Fruit fly (Drosophila melanogaster) whole organism, embryonic: ENCODE measurements around the gene CG43120.

ENCODE experiments used
- Ada2b ChIP-seq: fragments of 200-800 bp; sonication (Bioruptor generic); IDR thresholded peaks from 2 replicates; pipeline ENCODE4 v1.3.6; 2022; ENCODE audit warnings: missing biosample characterization, missing genetic modification characterization
- BtbVII ChIP-seq: fragments of 200-800 bp; sonication (Bioruptor generic); optimal IDR thresholded peaks from 3 replicates; lab custom pipeline; 2017; ENCODE audit warnings: missing biosample characterization, mild to moderate bottlenecking, missing genetic modification characterization
- CG1024 ChIP-seq: fragments of 200-800 bp; sonication (Bioruptor generic); IDR thresholded peaks from 2 replicates; pipeline ENCODE4 v1.3.6; 2022; ENCODE audit warnings: missing biosample characterization, missing genetic modification characterization
- CG10267 ChIP-seq: fragments of 200-800 bp; sonication (Bioruptor generic); optimal IDR thresholded peaks from 2 replicates; lab custom pipeline; 2018; ENCODE audit warnings: missing biosample characterization, mild to moderate bottlenecking, missing genetic modification characterization, moderate library complexity
- CG10654 ChIP-seq: fragments of 200-800 bp; sonication (Bioruptor generic); optimal IDR thresholded peaks from 2 replicates; lab custom pipeline; 2016; ENCODE audit warnings: missing biosample characterization, missing genetic modification characterization
- CG10959 ChIP-seq: fragments of 200-800 bp; sonication (Bioruptor generic); IDR thresholded peaks from 2 replicates; pipeline ENCODE4 v1.3.6; 2022; ENCODE audit warnings: missing biosample characterization, missing genetic modification characterization
- CG11696 ChIP-seq: fragments of 200-800 bp; sonication (Bioruptor generic); IDR thresholded peaks from 2 replicates; pipeline ENCODE4 v1.3.6; 2022; ENCODE audit warnings: missing biosample characterization, missing genetic modification characterization
- CG12155 ChIP-seq: fragments of 200-800 bp; sonication (Bioruptor generic); optimal IDR thresholded peaks from 3 replicates; lab custom pipeline; 2016; ENCODE audit warnings: missing biosample characterization, missing genetic modification characterization
- CG12744 ChIP-seq: fragments of 200-800 bp; sonication (Bioruptor generic); optimal IDR thresholded peaks from 2 replicates; lab custom pipeline; 2016; ENCODE audit warnings: missing biosample characterization, missing genetic modification characterization
- CG14014 ChIP-seq: fragments of 200-800 bp; sonication (Bioruptor generic); IDR thresholded peaks from 2 replicates; pipeline ENCODE4 v1.3.6; 2022; ENCODE audit warnings: missing biosample characterization, missing genetic modification characterization
- CG14667 ChIP-seq: fragments of 200-800 bp; sonication (Bioruptor generic); IDR thresholded peaks from 2 replicates; pipeline ENCODE4 v1.3.6; 2022; ENCODE audit warnings: missing biosample characterization, missing genetic modification characterization
- CG14965 ChIP-seq: fragments of 200-800 bp; sonication (Bioruptor generic); optimal IDR thresholded peaks from 2 replicates; lab custom pipeline; 2016; ENCODE audit warnings: missing biosample characterization, missing genetic modification characterization, borderline replicate concordance
- CG15514 ChIP-seq: fragments of 200-800 bp; sonication (Bioruptor generic); optimal IDR thresholded peaks from 3 replicates; lab custom pipeline; 2017; ENCODE audit warnings: missing biosample characterization, missing genetic modification characterization, mild to moderate bottlenecking, moderate library complexity, missing genetic modification reagents
- CG1603 ChIP-seq: fragments of 200-800 bp; sonication (Bioruptor generic); optimal IDR thresholded peaks from 2 replicates; lab custom pipeline; 2019; ENCODE audit warnings: missing biosample characterization, mild to moderate bottlenecking, missing genetic modification characterization, moderate library complexity
- CG2712 ChIP-seq: fragments of 200-800 bp; optimal IDR thresholded peaks from 3 replicates; lab custom pipeline; 2019; ENCODE audit warnings: missing biosample characterization, mild to moderate bottlenecking, missing genetic modification characterization, moderate library complexity
- CG3726 ChIP-seq: fragments of 200-800 bp; sonication (Bioruptor generic); IDR thresholded peaks from 3 replicates; pipeline ENCODE4, ENCODE4 v1.3.6; 2022; ENCODE audit warnings: missing biosample characterization, missing genetic modification characterization
- CG5180 ChIP-seq: fragments of 200-800 bp; sonication (Bioruptor generic); optimal IDR thresholded peaks from 3 replicates; lab custom pipeline; 2017; ENCODE audit warnings: missing biosample characterization, missing genetic modification characterization, mild to moderate bottlenecking, moderate library complexity, missing genetic modification reagents
- CG6175 ChIP-seq: fragments of 200-800 bp; sonication (Bioruptor generic); IDR thresholded peaks from 3 replicates; pipeline ENCODE4 v1.3.6; 2022; ENCODE audit warnings: missing biosample characterization, missing genetic modification characterization
- CG7372 ChIP-seq: fragments of 200-800 bp; sonication (Bioruptor generic); IDR thresholded peaks from 2 replicates; pipeline ENCODE4 v1.3.6; 2022; ENCODE audit warnings: missing biosample characterization, missing genetic modification characterization
- CG8359 ChIP-seq: fragments of 200-800 bp; sonication (Bioruptor generic); optimal IDR thresholded peaks from 2 replicates; lab custom pipeline; 2017; ENCODE audit warnings: missing biosample characterization, mild to moderate bottlenecking, missing genetic modification characterization, borderline replicate concordance
- CG8478 ChIP-seq: fragments of >200 bp; optimal IDR thresholded peaks from 2 replicates; lab custom pipeline; 2018
- Fer1 ChIP-seq: fragments of 200-800 bp; sonication (Bioruptor generic); optimal IDR thresholded peaks from 2 replicates; lab custom pipeline; 2017; ENCODE audit warnings: missing biosample characterization, mild to moderate bottlenecking, missing genetic modification characterization
- Gug ChIP-seq: fragments of 200-800 bp; sonication (Bioruptor generic); IDR thresholded peaks from 4 replicates; pipeline ENCODE4 v1.3.6; 2022; ENCODE audit warnings: missing biosample characterization, missing genetic modification characterization
- Hmr ChIP-seq: fragments of 200-800 bp; sonication (Bioruptor generic); optimal IDR thresholded peaks from 3 replicates; lab custom pipeline; 2017; ENCODE audit warnings: mild to moderate bottlenecking, missing biosample characterization, missing genetic modification reagents, missing genetic modification characterization
- Hr39 ChIP-seq: fragments of >200 bp; optimal IDR thresholded peaks from 2 replicates; lab custom pipeline; 2017
- MESR4 ChIP-seq: fragments of 200-800 bp; sonication (Bioruptor generic); optimal IDR thresholded peaks from 2 replicates; lab custom pipeline; 2018; ENCODE audit warnings: missing biosample characterization, mild to moderate bottlenecking, missing genetic modification characterization, moderate library complexity
- Mad ChIP-seq: fragments of 200-800 bp; sonication (Bioruptor generic); optimal IDR thresholded peaks from 2 replicates; lab custom pipeline; 2016; ENCODE audit warnings: missing biosample characterization, missing genetic modification characterization
- PHDP ChIP-seq: fragments of 200-800 bp; sonication (Bioruptor generic); optimal IDR thresholded peaks from 3 replicates; lab custom pipeline; 2018; ENCODE audit warnings: missing biosample characterization, mild to moderate bottlenecking, missing genetic modification characterization, moderate library complexity
- Sox102F ChIP-seq: fragments of 200-800 bp; sonication (Bioruptor generic); optimal IDR thresholded peaks from 2 replicates; lab custom pipeline; 2018; ENCODE audit warnings: missing biosample characterization, mild to moderate bottlenecking, missing genetic modification characterization, moderate library complexity
- Xbp1 ChIP-seq: fragments of 200-800 bp; sonication (Bioruptor generic); optimal IDR thresholded peaks from 3 replicates; lab custom pipeline; 2016; ENCODE audit warnings: missing biosample characterization, mild to moderate bottlenecking, missing genetic modification characterization
- ap ChIP-seq: fragments of 200-800 bp; sonication (Bioruptor generic); IDR thresholded peaks from 2 replicates; pipeline ENCODE4 v1.3.6; 2022; ENCODE audit warnings: missing biosample characterization, missing genetic modification characterization
- chif ChIP-seq, 2 experiments: fragments of 200-800 bp; sonication (Bioruptor generic); optimal IDR thresholded peaks; 3 replicates each; lab custom pipeline; 2016; ENCODE audit warnings: missing biosample characterization in 2 of 2, missing genetic modification characterization in 2 of 2
- ci ChIP-seq: fragments of 200-800 bp; sonication (Bioruptor generic); IDR thresholded peaks from 3 replicates; pipeline ENCODE4 v1.3.6; 2022; ENCODE audit warnings: missing biosample characterization, missing genetic modification characterization
- en ChIP-seq: fragments of 200-800 bp; sonication (Bioruptor generic); optimal IDR thresholded peaks from 2 replicates; lab custom pipeline; 2016; ENCODE audit warnings: missing biosample characterization, missing genetic modification characterization
- eve ChIP-seq, 2 experiments: fragments of >200 bp; optimal IDR thresholded peaks; 2 replicates each; lab custom pipeline; 2017; ENCODE audit warnings: missing biosample characterization in 2 of 2, missing genetic modification characterization in 2 of 2
- hkb ChIP-seq, 2 experiments: fragments of 200-800 bp in 1 of 2; fragments of >200 bp in 1 of 2; sonication (Bioruptor generic) in 1 of 2; IDR thresholded peaks in 1 of 2; optimal IDR thresholded peaks in 1 of 2; 2 replicates each; pipeline versions ENCODE4 v1.3.6 to Lab custom; 2017 to 2022; ENCODE audit warnings: missing biosample characterization in 1 of 2, missing genetic modification characterization in 1 of 2
- mld ChIP-seq: fragments of 200-800 bp; sonication (Bioruptor generic); IDR thresholded peaks from 3 replicates; pipeline ENCODE4 v1.3.6; 2022; ENCODE audit warnings: missing biosample characterization, missing genetic modification characterization; ENCODE audit not compliant: partially characterized antibody
- nom ChIP-seq: fragments of 200-800 bp; sonication (Bioruptor generic); optimal IDR thresholded peaks from 2 replicates; lab custom pipeline; 2017; ENCODE audit warnings: missing biosample characterization, missing genetic modification characterization, mild to moderate bottlenecking, moderate library complexity, missing genetic modification reagents
- org-1 ChIP-seq: fragments of 200-800 bp; sonication (Bioruptor generic); optimal IDR thresholded peaks from 2 replicates; lab custom pipeline; 2017; ENCODE audit warnings: missing biosample characterization, missing genetic modification characterization
- pfk ChIP-seq: fragments of 200-800 bp; sonication (Bioruptor generic); optimal IDR thresholded peaks from 2 replicates; lab custom pipeline; 2018; ENCODE audit warnings: missing biosample characterization, mild to moderate bottlenecking, missing genetic modification characterization, moderate library complexity
- pho ChIP-seq: fragments of 200-800 bp; sonication (Bioruptor generic); optimal IDR thresholded peaks from 2 replicates; lab custom pipeline; 2016; ENCODE audit warnings: missing biosample characterization, missing genetic modification characterization
- pzg ChIP-seq: fragments of 200-800 bp; sonication (Bioruptor generic); optimal IDR thresholded peaks from 3 replicates; lab custom pipeline; 2018; ENCODE audit warnings: missing biosample characterization, mild to moderate bottlenecking, missing genetic modification characterization, moderate library complexity
- scrt ChIP-seq: fragments of 200-800 bp; sonication (Bioruptor generic); optimal IDR thresholded peaks from 2 replicates; lab custom pipeline; 2018; ENCODE audit warnings: missing biosample characterization, mild to moderate bottlenecking, missing genetic modification characterization, moderate library complexity
- sd ChIP-seq: fragments of 200-800 bp; sonication (Bioruptor generic); optimal IDR thresholded peaks from 3 replicates; lab custom pipeline; 2018; ENCODE audit warnings: missing biosample characterization, mild to moderate bottlenecking, missing genetic modification characterization, moderate library complexity
- sob ChIP-seq: fragments of 200-800 bp; sonication (Bioruptor generic); IDR thresholded peaks from 2 replicates; pipeline ENCODE4 v1.3.6; 2022; ENCODE audit warnings: missing biosample characterization, missing genetic modification characterization
- tll ChIP-seq, 2 experiments: fragments of 200-800 bp in 1 of 2; fragments of >200 bp in 1 of 2; sonication (Bioruptor generic) in 1 of 2; optimal IDR thresholded peaks; 2 replicates each; lab custom pipeline; 2017 to 2019; ENCODE audit warnings: missing biosample characterization in 2 of 2, missing genetic modification characterization in 2 of 2, mild to moderate bottlenecking in 1 of 2, moderate library complexity in 1 of 2
- toy ChIP-seq: fragments of 200-800 bp; sonication (Bioruptor generic); IDR thresholded peaks from 2 replicates; pipeline ENCODE4 v1.3.6; 2022; ENCODE audit warnings: missing biosample characterization, missing genetic modification characterization
- trem ChIP-seq: fragments of 200-800 bp; optimal IDR thresholded peaks from 3 replicates; lab custom pipeline; 2019; ENCODE audit warnings: missing biosample characterization, mild to moderate bottlenecking, missing genetic modification characterization, moderate library complexity

Gene CG43120

DNA sequence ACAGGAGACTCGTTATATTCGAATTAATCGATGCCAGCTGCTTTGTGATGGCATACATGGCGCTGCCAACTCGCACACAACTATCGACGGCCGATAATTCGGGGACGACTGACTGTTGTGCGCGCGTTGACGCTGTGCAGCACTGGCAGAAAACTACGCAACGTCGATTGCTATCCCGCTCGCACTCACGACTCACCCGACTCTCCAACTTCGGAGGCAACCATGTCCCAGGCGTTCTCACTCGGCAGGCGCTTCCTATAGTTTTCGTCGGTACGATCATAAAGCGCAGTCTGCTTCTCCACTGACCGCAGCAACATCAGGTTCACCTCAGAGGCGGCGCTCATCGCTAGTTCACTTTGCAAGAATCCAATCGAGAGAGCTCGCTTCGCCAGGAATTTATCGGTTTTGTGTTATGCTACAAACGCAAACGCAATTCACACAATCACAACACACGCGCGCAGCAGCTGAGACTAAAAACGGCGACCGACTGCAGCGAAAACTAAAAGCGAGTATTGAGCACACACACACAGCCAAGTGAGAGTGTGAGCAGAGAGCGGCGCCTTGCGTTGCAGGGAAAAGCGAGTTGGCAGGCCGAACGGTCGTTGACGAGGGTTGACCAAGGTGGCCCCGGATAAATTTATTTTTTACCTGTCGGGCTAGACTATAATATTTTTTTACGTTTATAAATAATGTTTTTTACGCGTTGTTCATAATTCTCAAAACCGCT is 27.9 kb downstream of the CG43120 start, which contains the start of gene stwl (continued):
- 0 out of 2 replicates have a peak, but pooled peaks have one; percentile 16 for TF ChIP-seq Ada2b (GFP tag; lab: Robert Waterston, UW)
- TF ChIP-seq Fer1 (GFP tag; lab: Kevin White, UChicago): peak; percentile 56
- TF ChIP-seq pho (GFP tag; lab: Kevin White, UChicago): no peak
- TF ChIP-seq chif (GFP tag; optimal IDR thresholded peaks at IDR 0.05; lab: Kevin White, UChicago): peak; percentile 2 to 62
- TF ChIP-seq en (GFP tag; lab: Kevin White, UChicago): peak; percentile 25
- TF ChIP-seq CG10959 (GFP tag; lab: Robert Waterston, UW): peak; percentile 46; the same call in 1 of the 2 replicates
- no peak for TF ChIP-seq tll (GFP tag; optimal IDR thresholded peaks at IDR 0.05; lab: Kevin White, UChicago)
- TF ChIP-seq eve (GFP tag; optimal IDR thresholded peaks at IDR 0.05; lab: Kevin White, UChicago): no peak
- TF ChIP-seq CG15514 (GFP tag; lab: Kevin White, UChicago): peak; percentile 61
- peak; percentile 31 for TF ChIP-seq CG8478 (lab: Kevin White, UChicago)
- TF ChIP-seq CG10654 (GFP tag; lab: Kevin White, UChicago): peak; percentile 22
- peak; percentile 11 for TF ChIP-seq CG5180 (GFP tag; lab: Kevin White, UChicago)
- TF ChIP-seq CG14667 (GFP tag; lab: Robert Waterston, UW): peak; percentile 37; the same call in 1 of the 2 replicates
- TF ChIP-seq pzg: peak; percentile 68
- TF ChIP-seq CG14014: peak; percentile 30; the same call in 1 of the 2 replicates
- peak; percentile 71 for TF ChIP-seq mld (GFP tag; lab: Robert Waterston, UW)
- TF ChIP-seq Hr39 (lab: Kevin White, UChicago): no peak
- TF ChIP-seq CG7372 (GFP tag; lab: Robert Waterston, UW): 0 out of 2 replicates have a peak, but pooled peaks have one; percentile 22
- TF ChIP-seq CG1024 (GFP tag; lab: Robert Waterston, UW): peak; percentile 67
- TF ChIP-seq trem (tag; lab: Kevin White, UChicago): peak; percentile 98
- TF ChIP-seq pfk: peak; percentile 46
- peak; percentile 8 for TF ChIP-seq CG2712 (tag; lab: Kevin White, UChicago)
- TF ChIP-seq CG14965 (GFP tag; lab: Kevin White, UChicago): no peak
- TF ChIP-seq sob (GFP tag; lab: Robert Waterston, UW): no peak
- TF ChIP-seq org-1 (GFP tag; lab: Kevin White, UChicago): no peak
- TF ChIP-seq ci (GFP tag; lab: Robert Waterston, UW): peak; percentile 62; the same call in 2 of the 3 replicates
- 0 out of 3 replicates have a peak, but pooled peaks have one; percentile 4 for TF ChIP-seq CG3726 (GFP tag; lab: Robert Waterston, UW)
- peak; percentile 65 for TF ChIP-seq Xbp1 (GFP tag; lab: Kevin White, UChicago)
- TF ChIP-seq Hmr (GFP tag; lab: Kevin White, UChicago): peak; percentile 59
- TF ChIP-seq CG11696 (GFP tag; lab: Robert Waterston, UW): no peak
- peak; percentile 16 for TF ChIP-seq Mad (GFP tag; lab: Kevin White, UChicago)
- peak; percentile 83 for TF ChIP-seq Gug
- TF ChIP-seq Sox102F (GFP tag; lab: Kevin White, UChicago): peak; percentile 21
- TF ChIP-seq scrt (GFP tag; lab: Kevin White, UChicago): peak; percentile 82
- TF ChIP-seq CG12155 (GFP tag; lab: Kevin White, UChicago): peak; percentile 94
- peak; percentile 52 for TF ChIP-seq MESR4
- TF ChIP-seq CG10267 (tag; lab: Kevin White, UChicago): peak; percentile 90
- TF ChIP-seq CG6175: peak; percentile 49; the same call in 1 of the 3 replicates
- no peak for TF ChIP-seq sd (tag; lab: Kevin White, UChicago)
- TF ChIP-seq CG12744 (GFP tag; lab: Kevin White, UChicago): no peak
- 0 out of 2 replicates have a peak, but pooled peaks have one; percentile 12 for TF ChIP-seq ap (GFP tag; lab: Robert Waterston, UW)
- no peak for TF ChIP-seq CG8359 (GFP tag; lab: Kevin White, UChicago)
- TF ChIP-seq toy (GFP tag; lab: Robert Waterston, UW): no peak
- TF ChIP-seq CG1603: peak; percentile 69
- TF ChIP-seq nom (GFP tag; lab: Kevin White, UChicago): no peak
- TF ChIP-seq hkb (optimal IDR thresholded peaks at IDR 0.05; lab: Kevin White, UChicago): no peak
- no peak for TF ChIP-seq hkb (GFP tag; IDR thresholded peaks at IDR 0.05; lab: Robert Waterston, UW)
- no peak for TF ChIP-seq PHDP
- no peak for TF ChIP-seq BtbVII (GFP tag; lab: Kevin White, UChicago)
